Fruit fly (Drosophila melanogaster) whole organism, prepupa: ENCODE data around the gene Snx21.
A peak's percentile ranks its signal among the peaks of the same experiment; 100 is the strongest.

ENCODE experiments used
- Blimp-1 ChIP-seq: fragments of 200-800 bp; sonication (Bioruptor generic); optimal IDR thresholded peaks from 3 replicates; lab custom pipeline; 2017; ENCODE audit warnings: missing biosample characterization, missing genetic modification characterization, mild to moderate bottlenecking, moderate library complexity, missing genetic modification reagents
- CG10631 ChIP-seq: fragments of 200-800 bp; sonication (Bioruptor generic); optimal IDR thresholded peaks from 2 replicates; lab custom pipeline; 2016; ENCODE audit warnings: missing biosample characterization, missing genetic modification characterization
- CG10669 ChIP-seq: fragments of 200-800 bp; sonication (Bioruptor generic); optimal IDR thresholded peaks from 3 replicates; lab custom pipeline; 2018; ENCODE audit warnings: missing biosample characterization, mild to moderate bottlenecking, missing genetic modification characterization, moderate library complexity
- CG11762 ChIP-seq: fragments of 200-800 bp; sonication (Bioruptor generic); optimal IDR thresholded peaks from 3 replicates; lab custom pipeline; 2016; ENCODE audit warnings: missing biosample characterization, missing genetic modification characterization; ENCODE audit not compliant: insufficient read depth
- CG11902 ChIP-seq: fragments of 200-800 bp; sonication (Bioruptor generic); optimal IDR thresholded peaks from 3 replicates; lab custom pipeline; 2016; ENCODE audit warnings: missing biosample characterization, missing genetic modification characterization
- CG15336 ChIP-seq: fragments of 200-800 bp; sonication (Bioruptor generic); IDR thresholded peaks from 2 replicates; pipeline ENCODE4 v1.3.6; 2022; ENCODE audit warnings: missing biosample characterization, missing genetic modification characterization
- CG1621 ChIP-seq: fragments of 200-800 bp; sonication (Bioruptor generic); optimal IDR thresholded peaks from 3 replicates; lab custom pipeline; 2018; ENCODE audit warnings: missing biosample characterization, mild to moderate bottlenecking, missing genetic modification characterization
- CG16779 ChIP-seq: fragments of 200-800 bp; sonication (Bioruptor generic); optimal IDR thresholded peaks from 3 replicates; lab custom pipeline; 2017; ENCODE audit warnings: missing biosample characterization, mild to moderate bottlenecking, missing genetic modification characterization
- CG3032 ChIP-seq: fragments of 200-800 bp; optimal IDR thresholded peaks from 2 replicates; lab custom pipeline; 2019; ENCODE audit warnings: missing biosample characterization, mild to moderate bottlenecking, missing genetic modification characterization, moderate library complexity
- CG31627 ChIP-seq: fragments of 200-800 bp; sonication (Bioruptor generic); optimal IDR thresholded peaks from 3 replicates; lab custom pipeline; 2016; ENCODE audit warnings: missing biosample characterization, missing genetic modification characterization
- CG34406 ChIP-seq: fragments of 200-800 bp; sonication (Bioruptor generic); optimal IDR thresholded peaks from 3 replicates; lab custom pipeline; 2016; ENCODE audit warnings: missing biosample characterization, missing genetic modification characterization
- CG3919 ChIP-seq: fragments of 200-800 bp; sonication (Bioruptor generic); optimal IDR thresholded peaks from 3 replicates; lab custom pipeline; 2016; ENCODE audit warnings: missing biosample characterization, missing genetic modification characterization
- CG6163 ChIP-seq: fragments of 200-800 bp; sonication (Bioruptor generic); IDR thresholded peaks from 3 replicates; pipeline ENCODE4 v1.3.6; 2022; ENCODE audit warnings: missing biosample characterization, missing genetic modification characterization
- CG6276 ChIP-seq: fragments of 200-800 bp; sonication (Bioruptor generic); optimal IDR thresholded peaks from 2 replicates; lab custom pipeline; 2017; ENCODE audit warnings: missing biosample characterization, mild to moderate bottlenecking, missing genetic modification characterization
- CG6808 ChIP-seq: fragments of 200-800 bp; sonication (Bioruptor generic); optimal IDR thresholded peaks from 3 replicates; lab custom pipeline; 2017; ENCODE audit warnings: missing biosample characterization, missing genetic modification characterization, mild to moderate bottlenecking, moderate library complexity, missing genetic modification reagents
- CG6854 ChIP-seq: fragments of 200-800 bp; sonication (Bioruptor generic); optimal IDR thresholded peaks from 2 replicates; lab custom pipeline; 2017; ENCODE audit warnings: missing biosample characterization, mild to moderate bottlenecking, missing genetic modification characterization
- CG7368 ChIP-seq: fragments of 200-800 bp; sonication (Bioruptor generic); optimal IDR thresholded peaks from 3 replicates; lab custom pipeline; 2016; ENCODE audit warnings: missing biosample characterization, missing genetic modification characterization
- CG8119 ChIP-seq: fragments of 200-800 bp; sonication (Bioruptor generic); IDR thresholded peaks from 3 replicates; pipeline ENCODE4 v1.3.6; 2022; ENCODE audit warnings: missing biosample characterization, missing genetic modification characterization
- CG8319 ChIP-seq: fragments of 200-800 bp; sonication (Bioruptor generic); optimal IDR thresholded peaks from 3 replicates; lab custom pipeline; 2016; ENCODE audit warnings: missing biosample characterization, missing genetic modification characterization
- CG9139 ChIP-seq: fragments of 200-800 bp; sonication (Bioruptor generic); optimal IDR thresholded peaks from 3 replicates; lab custom pipeline; 2017; ENCODE audit warnings: missing biosample characterization, mild to moderate bottlenecking, missing genetic modification characterization
- Eip75B ChIP-seq: fragments of 200-800 bp; sonication (Bioruptor generic); optimal IDR thresholded peaks from 3 replicates; lab custom pipeline; 2016; ENCODE audit warnings: missing biosample characterization, missing genetic modification characterization
- Eip78C ChIP-seq: fragments of 200-800 bp; sonication (Bioruptor generic); peaks from one replicate; lab custom pipeline; 2016; ENCODE audit warnings: missing biosample characterization, missing genetic modification characterization
- Eip93F ChIP-seq: fragments of 200-800 bp; sonication (Bioruptor generic); optimal IDR thresholded peaks from 2 replicates; lab custom pipeline; 2016; ENCODE audit warnings: missing biosample characterization, mild to moderate bottlenecking, missing genetic modification characterization
- Ets21C ChIP-seq: fragments of 200-800 bp; sonication (Bioruptor generic); optimal IDR thresholded peaks from 3 replicates; lab custom pipeline; 2016; ENCODE audit warnings: missing biosample characterization, missing genetic modification characterization
- Ets96B ChIP-seq: fragments of 200-800 bp; optimal IDR thresholded peaks from 2 replicates; lab custom pipeline; 2019; ENCODE audit warnings: missing biosample characterization, mild to moderate bottlenecking, missing genetic modification characterization, moderate library complexity
- Gug ChIP-seq: fragments of 200-800 bp; sonication (Bioruptor generic); IDR thresholded peaks from 2 replicates; pipeline ENCODE4 v1.3.6; 2022; ENCODE audit warnings: missing biosample characterization, missing genetic modification characterization
- Hr38 ChIP-seq: sonication (Bioruptor generic); optimal IDR thresholded peaks from 2 replicates; lab custom pipeline; 2016; ENCODE audit warnings: missing biosample characterization, missing genetic modification characterization
- Hr39 ChIP-seq: fragments of 200-800 bp; sonication (Bioruptor generic); optimal IDR thresholded peaks from 2 replicates; lab custom pipeline; 2016; ENCODE audit warnings: missing biosample characterization, missing genetic modification characterization
- Hr4 ChIP-seq: fragments of 200-800 bp; sonication (Bioruptor generic); optimal IDR thresholded peaks from 3 replicates; lab custom pipeline; 2016; ENCODE audit warnings: missing biosample characterization, missing genetic modification characterization
- Lpt ChIP-seq: fragments of 200-800 bp; sonication (Bioruptor generic); optimal IDR thresholded peaks from 3 replicates; lab custom pipeline; 2016; ENCODE audit warnings: missing biosample characterization, missing genetic modification characterization
- Met ChIP-seq: fragments of 200-800 bp; sonication (Bioruptor generic); optimal IDR thresholded peaks from 3 replicates; lab custom pipeline; 2016; ENCODE audit warnings: missing biosample characterization, missing genetic modification characterization
- OdsH ChIP-seq: fragments of 200-800 bp; sonication (Bioruptor generic); optimal IDR thresholded peaks from 3 replicates; lab custom pipeline; 2016; ENCODE audit warnings: missing biosample characterization, missing genetic modification characterization
- Smox ChIP-seq: fragments of 200-800 bp; sonication (Bioruptor generic); optimal IDR thresholded peaks from 3 replicates; lab custom pipeline; 2016; ENCODE audit warnings: missing biosample characterization, missing genetic modification characterization
- Sox102F ChIP-seq: fragments of 200-800 bp; sonication (Bioruptor generic); optimal IDR thresholded peaks from 2 replicates; lab custom pipeline; 2016; ENCODE audit warnings: missing biosample characterization, mild to moderate bottlenecking, missing genetic modification characterization
- Sox14 ChIP-seq: fragments of 200-800 bp; sonication (Bioruptor generic); optimal IDR thresholded peaks from 3 replicates; lab custom pipeline; 2016; ENCODE audit warnings: missing biosample characterization, missing genetic modification characterization
- Sox15 ChIP-seq: fragments of 200-800 bp; sonication (Bioruptor generic); optimal IDR thresholded peaks from 3 replicates; lab custom pipeline; 2016; ENCODE audit warnings: missing biosample characterization, missing genetic modification characterization
- acj6 ChIP-seq: fragments of 200-800 bp; sonication (Bioruptor generic); optimal IDR thresholded peaks from 3 replicates; lab custom pipeline; 2016; ENCODE audit warnings: missing biosample characterization, missing genetic modification characterization
- cyc ChIP-seq: fragments of 200-800 bp; sonication (Bioruptor generic); optimal IDR thresholded peaks from 3 replicates; lab custom pipeline; 2016; ENCODE audit warnings: missing biosample characterization, missing genetic modification characterization
- dsx ChIP-seq: fragments of 200-800 bp; optimal IDR thresholded peaks from 3 replicates; lab custom pipeline; 2019; ENCODE audit warnings: missing biosample characterization, mild to moderate bottlenecking, missing genetic modification characterization, moderate library complexity; ENCODE audit not compliant: poor library complexity, severe bottlenecking
- eg ChIP-seq: fragments of 200-800 bp; sonication (Bioruptor generic); IDR thresholded peaks from 3 replicates; pipeline ENCODE4 v1.3.6; 2022; ENCODE audit warnings: missing biosample characterization, missing genetic modification characterization
- esn ChIP-seq: fragments of 200-800 bp; sonication (Bioruptor generic); optimal IDR thresholded peaks from 2 replicates; lab custom pipeline; 2016; ENCODE audit warnings: missing biosample characterization, mild to moderate bottlenecking, missing genetic modification characterization, moderate library complexity
- fd59A ChIP-seq: fragments of 200-800 bp; sonication (Bioruptor generic); optimal IDR thresholded peaks from 2 replicates; lab custom pipeline; 2017; ENCODE audit warnings: missing biosample characterization, mild to moderate bottlenecking, missing genetic modification characterization, missing genetic modification reagents
- fd85E ChIP-seq: fragments of 200-800 bp; sonication (Bioruptor generic); optimal IDR thresholded peaks from 3 replicates; lab custom pipeline; 2016; ENCODE audit warnings: missing biosample characterization, missing genetic modification characterization
- fkh ChIP-seq: fragments of 200-800 bp; sonication (Bioruptor generic); optimal IDR thresholded peaks from 3 replicates; lab custom pipeline; 2017; ENCODE audit warnings: missing biosample characterization, mild to moderate bottlenecking, missing genetic modification characterization, moderate library complexity
- lz ChIP-seq: fragments of 200-800 bp; sonication (Bioruptor generic); optimal IDR thresholded peaks from 3 replicates; lab custom pipeline; 2016; ENCODE audit warnings: missing biosample characterization, missing genetic modification characterization
- net ChIP-seq: fragments of 200-800 bp; sonication (Bioruptor generic); optimal IDR thresholded peaks from 3 replicates; lab custom pipeline; 2016; ENCODE audit warnings: missing biosample characterization, missing genetic modification characterization
- pdm3 ChIP-seq: fragments of 200-800 bp; sonication (Bioruptor generic); optimal IDR thresholded peaks from 3 replicates; lab custom pipeline; 2016; ENCODE audit warnings: missing biosample characterization, missing genetic modification characterization
- salr ChIP-seq, 2 experiments: fragments of 200-800 bp; sonication (Bioruptor generic); optimal IDR thresholded peaks; 3 replicates each; lab custom pipeline; 2016 to 2018; ENCODE audit warnings: missing biosample characterization in 2 of 2, missing genetic modification characterization in 2 of 2, mild to moderate bottlenecking in 1 of 2
- svp ChIP-seq: fragments of 200-800 bp; sonication (Bioruptor generic); peaks from one replicate; lab custom pipeline; 2016; ENCODE audit warnings: missing biosample characterization, missing genetic modification characterization
- topi ChIP-seq: fragments of 200-800 bp; sonication (Bioruptor generic); optimal IDR thresholded peaks from 3 replicates; lab custom pipeline; 2016; ENCODE audit warnings: missing biosample characterization, missing genetic modification characterization
- vri ChIP-seq: fragments of 200-800 bp; sonication (Bioruptor generic); optimal IDR thresholded peaks from 3 replicates; lab custom pipeline; 2016; ENCODE audit warnings: missing biosample characterization, mild to moderate bottlenecking, missing genetic modification characterization

The Snx21 gene

dm6 chr2L:2765659-2766373, at the start of gene Snx21, which contains the start of gene aph-1:
TSS of gene Snx21 (minus strand) at chr2L:2765665.
TSS of gene aph-1 (plus strand) at chr2L:2766233.
- TF ChIP-seq fd59A (GFP tag; lab: Kevin White, UChicago), result peak; percentile 79
- TF ChIP-seq net, result peak; percentile 87
- TF ChIP-seq CG10669 (GFP tag; lab: Kevin White, UChicago), result peak; percentile 88
- TF ChIP-seq Hr4 (GFP tag; lab: Kevin White, UChicago), result peak; percentile 91
- peak; percentile 72 for TF ChIP-seq CG8319
- peak; percentile 84 for TF ChIP-seq topi (GFP tag; lab: Kevin White, UChicago)
- TF ChIP-seq Hr38 (GFP tag; lab: Kevin White, UChicago), result no peak
- TF ChIP-seq Ets96B, result peak; percentile 90
- peak; percentile 87 for TF ChIP-seq eg
- TF ChIP-seq CG7368 (GFP tag; lab: Kevin White, UChicago), result peak; percentile 82
- TF ChIP-seq OdsH (GFP tag; lab: Kevin White, UChicago), result peak; percentile 92
- TF ChIP-seq Lpt (GFP tag; lab: Kevin White, UChicago), result peak; percentile 61
- TF ChIP-seq CG11902, result peak; percentile 87
- peak; percentile 81 for TF ChIP-seq CG16779 (tag; lab: Kevin White, UChicago)
- peak; percentile 88 for TF ChIP-seq CG8119
- peak; percentile 92 for TF ChIP-seq svp
- peak; percentile 89 for TF ChIP-seq CG34406 (GFP tag; lab: Kevin White, UChicago)
- TF ChIP-seq lz (GFP tag; lab: Kevin White, UChicago), result peak; percentile 93
- peak; percentile 89 for TF ChIP-seq CG11762 (GFP tag; lab: Kevin White, UChicago)
- TF ChIP-seq CG9139, result peak; percentile 84
- TF ChIP-seq esn, result peak; percentile 93
- TF ChIP-seq Eip93F (GFP tag; lab: Kevin White, UChicago), result peak; percentile 87
- peak; percentile 89 for TF ChIP-seq CG10631
- TF ChIP-seq salr (GFP tag; optimal IDR thresholded peaks at IDR 0.05; lab: Kevin White, UChicago), result peak; percentile 59 to 86
- TF ChIP-seq fd85E, result peak; percentile 70
- peak; percentile 85 for TF ChIP-seq CG6276 (GFP tag; lab: Kevin White, UChicago)
- TF ChIP-seq vri, result peak; percentile 72
- peak; percentile 90 for TF ChIP-seq CG15336 (GFP tag; lab: Robert Waterston, UW)
- TF ChIP-seq Sox102F (GFP tag; lab: Kevin White, UChicago), result peak; percentile 91
- TF ChIP-seq CG6163 (GFP tag; lab: Robert Waterston, UW), result peak; percentile 89
- peak; percentile 93 for TF ChIP-seq acj6 (GFP tag; lab: Kevin White, UChicago)
- peak; percentile 89 for TF ChIP-seq Sox14 (GFP tag; lab: Kevin White, UChicago)
- peak; percentile 86 for TF ChIP-seq CG3919 (GFP tag; lab: Kevin White, UChicago)
- peak; percentile 92 for TF ChIP-seq Hr39 (GFP tag; lab: Kevin White, UChicago)
- TF ChIP-seq CG3032 (tag; lab: Kevin White, UChicago), result peak; percentile 89
- TF ChIP-seq dsx (GFP tag; lab: Kevin White, UChicago), result peak; percentile 83
- peak; percentile 82 for TF ChIP-seq Gug (GFP tag; lab: Robert Waterston, UW)
- peak; percentile 73 for TF ChIP-seq Blimp-1 (GFP tag; lab: Kevin White, UChicago)
- peak; percentile 89 for TF ChIP-seq cyc (GFP tag; lab: Kevin White, UChicago)
- peak; percentile 88 for TF ChIP-seq CG6808 (GFP tag; lab: Kevin White, UChicago)
- TF ChIP-seq CG1621, result peak; percentile 61
- peak; percentile 94 for TF ChIP-seq Eip78C (GFP tag; lab: Kevin White, UChicago)
- TF ChIP-seq Sox15, result peak; percentile 88
- TF ChIP-seq Met (GFP tag; lab: Kevin White, UChicago), result peak; percentile 88
- TF ChIP-seq CG31627 (GFP tag; lab: Kevin White, UChicago), result peak; percentile 92
- peak; percentile 85 for TF ChIP-seq fkh (GFP tag; lab: Kevin White, UChicago)
- peak; percentile 87 for TF ChIP-seq Smox (GFP tag; lab: Kevin White, UChicago)
- peak; percentile 89 for TF ChIP-seq CG6854 (GFP tag; lab: Kevin White, UChicago)
- peak; percentile 88 for TF ChIP-seq Ets21C (GFP tag; lab: Kevin White, UChicago)
- peak; percentile 88 for TF ChIP-seq Eip75B (GFP tag; lab: Kevin White, UChicago)
- peak; percentile 92 for TF ChIP-seq pdm3 (GFP tag; lab: Kevin White, UChicago)
